Worm (Caenorhabditis elegans) whole organism, late embryonic: Measurements from ENCODE around the gene cnc-2.

Experiments
- C08G9.2 ChIP-seq: sonication (generic microtip); optimal IDR thresholded peaks from 2 replicates; lab custom pipeline; 2016; ENCODE audit warnings: mild to moderate bottlenecking, missing genetic modification characterization, moderate library complexity, missing compliant biosample characterization
- C38D4.7 ChIP-seq: fragments of 200-800 bp; sonication (Bioruptor generic); optimal IDR thresholded peaks from 2 replicates; lab custom pipeline; 2018; ENCODE audit warnings: mild to moderate bottlenecking, missing genetic modification characterization, moderate library complexity, missing compliant biosample characterization
- ama-1 ChIP-seq: fragments of 150-350 bp; optimal IDR thresholded peaks from 2 replicates; lab custom pipeline; 2014
- ceh-9 ChIP-seq: sonication (generic microtip); optimal IDR thresholded peaks from 2 replicates; lab custom pipeline; 2016; ENCODE audit warnings: mild to moderate bottlenecking, missing genetic modification characterization, inconsistent platforms, missing compliant biosample characterization
- dmd-4 ChIP-seq: sonication (generic microtip); optimal IDR thresholded peaks from 2 replicates; lab custom pipeline; 2016; ENCODE audit warnings: borderline replicate concordance, missing genetic modification characterization, missing compliant biosample characterization
- pag-3 ChIP-seq: sonication (generic microtip); optimal IDR thresholded peaks from 2 replicates; lab custom pipeline; 2016; ENCODE audit warnings: missing compliant biosample characterization, missing genetic modification characterization, borderline replicate concordance
- pqm-1 ChIP-seq: sonication (generic microtip); optimal IDR thresholded peaks from 2 replicates; lab custom pipeline; 2016; ENCODE audit warnings: missing genetic modification characterization, missing compliant biosample characterization
- pros-1 ChIP-seq: fragments of 150-350 bp; optimal IDR thresholded peaks from 2 replicates; lab custom pipeline; 2014; ENCODE audit warnings: missing biosample characterization, missing genetic modification reagents, missing genetic modification characterization
- ttx-3 ChIP-seq: sonication (generic microtip); optimal IDR thresholded peaks from 2 replicates; lab custom pipeline; 2016; ENCODE audit warnings: missing genetic modification reagents, missing genetic modification characterization, missing compliant biosample characterization

DNA sequence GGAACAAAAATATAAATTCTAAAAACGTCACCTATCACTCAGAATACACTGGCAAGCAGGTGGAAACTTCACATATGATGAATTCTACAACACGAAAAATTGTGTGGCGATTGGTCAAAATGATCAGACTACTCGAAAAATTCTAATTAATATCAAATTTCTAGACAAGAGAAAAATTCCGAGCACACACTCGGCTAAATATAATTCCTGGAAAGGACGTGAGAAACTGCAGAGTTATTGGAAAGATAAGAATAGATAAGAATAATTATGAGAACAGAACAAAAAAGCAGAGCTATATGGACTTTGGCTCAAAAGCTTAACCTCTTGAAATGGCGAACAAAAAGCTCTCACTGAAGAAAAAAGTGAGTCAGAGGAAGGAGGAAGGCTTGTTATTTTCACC is 37.3 kb upstream of the cnc-2 start:
- TF ChIP-seq pqm-1 (no peak), C38D4.7 (GFP tag; lab: Kevin White, UChicago) (no peak), pag-3 (tag; lab: Kevin White, UChicago) (no peak), pros-1 (tag; lab: Kevin White, UChicago) (no peak), dmd-4 (tag; lab: Kevin White, UChicago) (no peak), C08G9.2 (tag; lab: Kevin White, UChicago) (no peak), ttx-3 (no peak), ama-1 (lab: Kevin White, UChicago) (no peak), ceh-9 (tag; lab: Kevin White, UChicago) (no peak)
